Fruit fly (Drosophila melanogaster) whole organism, pupa: Measurements from ENCODE around the gene CG10589.

Source experiments
- CG10348 ChIP-seq: fragments of 200-800 bp; sonication (Bioruptor generic); IDR thresholded peaks from 2 replicates; pipeline ENCODE4 v1.3.6; 2022; ENCODE audit warnings: missing biosample characterization, missing genetic modification characterization
- CG12605 ChIP-seq: fragments of 200-800 bp; sonication (Bioruptor generic); IDR thresholded peaks from 2 replicates; pipeline ENCODE4 v1.3.6; 2022; ENCODE audit warnings: missing biosample characterization, missing genetic modification characterization
- CG13204 ChIP-seq: fragments of 200-800 bp; sonication (Bioruptor generic); optimal IDR thresholded peaks from 2 replicates; lab custom pipeline; 2018; ENCODE audit warnings: missing biosample characterization, mild to moderate bottlenecking, missing genetic modification characterization, moderate library complexity
- CG14655 ChIP-seq: fragments of 200-800 bp; sonication (Bioruptor generic); optimal IDR thresholded peaks from 3 replicates; lab custom pipeline; 2017; ENCODE audit warnings: mild to moderate bottlenecking, missing biosample characterization, missing genetic modification reagents, missing genetic modification characterization
- CG15710 ChIP-seq: fragments of 200-800 bp; sonication (Bioruptor generic); optimal IDR thresholded peaks from 2 replicates; lab custom pipeline; 2018; ENCODE audit warnings: missing biosample characterization, mild to moderate bottlenecking, missing genetic modification characterization, moderate library complexity
- CG17806 ChIP-seq: fragments of 200-800 bp; sonication (Bioruptor generic); optimal IDR thresholded peaks from 2 replicates; lab custom pipeline; 2018; ENCODE audit warnings: missing biosample characterization, mild to moderate bottlenecking, missing genetic modification characterization, moderate library complexity
- CG32121 ChIP-seq: fragments of 200-800 bp; sonication (Bioruptor generic); IDR thresholded peaks from 2 replicates; pipeline ENCODE4 v1.3.6; 2022; ENCODE audit warnings: missing biosample characterization, missing genetic modification characterization
- CG34367 ChIP-seq: fragments of 200-800 bp; sonication (Bioruptor generic); optimal IDR thresholded peaks from 2 replicates; lab custom pipeline; 2018; ENCODE audit warnings: missing biosample characterization, mild to moderate bottlenecking, missing genetic modification characterization
- CG4496 ChIP-seq: fragments of 200-800 bp; sonication (Bioruptor generic); IDR thresholded peaks from 3 replicates; pipeline ENCODE4 v1.3.6; 2022; ENCODE audit warnings: missing biosample characterization, missing genetic modification characterization
- CG8159 ChIP-seq: fragments of 200-800 bp; sonication (Bioruptor generic); optimal IDR thresholded peaks from 3 replicates; lab custom pipeline; 2018; ENCODE audit warnings: missing biosample characterization, mild to moderate bottlenecking, missing genetic modification characterization, moderate library complexity
- CG8301 ChIP-seq: fragments of 200-800 bp; sonication (Bioruptor generic); optimal IDR thresholded peaks from 2 replicates; lab custom pipeline; 2018; ENCODE audit warnings: missing biosample characterization, mild to moderate bottlenecking, missing genetic modification characterization
- CG9948 ChIP-seq: fragments of 200-800 bp; sonication (Bioruptor generic); optimal IDR thresholded peaks from 2 replicates; lab custom pipeline; 2018; ENCODE audit warnings: missing biosample characterization, mild to moderate bottlenecking, missing genetic modification characterization, moderate library complexity
- D1 ChIP-seq: fragments of 200-800 bp; sonication (Bioruptor generic); optimal IDR thresholded peaks from 2 replicates; lab custom pipeline; 2018; ENCODE audit warnings: missing biosample characterization, mild to moderate bottlenecking, missing genetic modification characterization, moderate library complexity
- EcR ChIP-seq: fragments of 200-800 bp; sonication (Bioruptor generic); optimal IDR thresholded peaks from 3 replicates; lab custom pipeline; 2019; ENCODE audit warnings: missing biosample characterization, missing genetic modification characterization, mild to moderate bottlenecking, moderate library complexity, missing genetic modification reagents
- Ets98B ChIP-seq: fragments of 200-800 bp; sonication (Bioruptor generic); IDR thresholded peaks from 2 replicates; pipeline ENCODE4 v1.3.6; 2022; ENCODE audit warnings: missing biosample characterization, missing genetic modification characterization
- Pif1A ChIP-seq: fragments of 200-800 bp; sonication (Bioruptor generic); optimal IDR thresholded peaks from 3 replicates; lab custom pipeline; 2016; ENCODE audit warnings: missing biosample characterization, missing genetic modification characterization
- Pif1B ChIP-seq: fragments of 200-800 bp; sonication (Bioruptor generic); optimal IDR thresholded peaks from 3 replicates; lab custom pipeline; 2016; ENCODE audit warnings: missing biosample characterization, missing genetic modification characterization
- Snoo ChIP-seq: fragments of 200-800 bp; sonication (Bioruptor generic); optimal IDR thresholded peaks from 3 replicates; lab custom pipeline; 2017; ENCODE audit warnings: missing biosample characterization, mild to moderate bottlenecking, missing genetic modification characterization, inconsistent platforms
- fd96Ca ChIP-seq: fragments of 200-800 bp; sonication (Bioruptor generic); IDR thresholded peaks from 3 replicates; pipeline ENCODE4 v1.3.6; 2022; ENCODE audit warnings: missing biosample characterization, missing genetic modification characterization
- gl ChIP-seq: fragments of 200-800 bp; sonication (Bioruptor generic); optimal IDR thresholded peaks from 2 replicates; lab custom pipeline; 2018; ENCODE audit warnings: missing biosample characterization, mild to moderate bottlenecking, missing genetic modification characterization
- rn ChIP-seq: fragments of 200-800 bp; sonication (Bioruptor generic); IDR thresholded peaks from 2 replicates; pipeline ENCODE4 v1.3.6; 2022; ENCODE audit warnings: missing biosample characterization, missing genetic modification characterization

CG10589 gene

dm6 chr3L:20931510-20931909, 3.9 kb downstream of the CG10589 start:
- TF ChIP-seq CG17806 (no peak), Pif1A (GFP tag; lab: Kevin White, UChicago) (peak; percentile 7)
- TF ChIP-seq, all 21 proteins: peak for 1

dm6 chr3L:20932556-20932955, 4.9 kb downstream of the CG10589 start:
- TF ChIP-seq CG15710 (tag; lab: Kevin White, UChicago) (no peak), CG8159 (tag; lab: Kevin White, UChicago) (no peak), CG13204 (GFP tag; lab: Kevin White, UChicago) (no peak), CG32121 (GFP tag; lab: Robert Waterston, UW) (no peak)

dm6 chr3L:20933706-20934105, 6.1 kb downstream of the CG10589 start:
- TF ChIP-seq Ets98B (GFP tag; lab: Robert Waterston, UW) = peak; percentile 63; the same call in 1 of the 2 replicates
- TF ChIP-seq CG14655 (GFP tag; lab: Kevin White, UChicago) = peak; percentile 28
- no peak for TF ChIP-seq CG32121 (GFP tag; lab: Robert Waterston, UW)
- no peak for TF ChIP-seq CG10348 (GFP tag; lab: Robert Waterston, UW)
- peak; percentile 41 for TF ChIP-seq CG17806
- peak; percentile 17 for TF ChIP-seq CG15710 (tag; lab: Kevin White, UChicago)
- TF ChIP-seq rn = no peak
- TF ChIP-seq CG9948 = no peak
- peak; percentile 10 for TF ChIP-seq CG8301 (tag; lab: Kevin White, UChicago)
- no peak; the same call in 1 of the 2 replicates for TF ChIP-seq CG12605
- TF ChIP-seq Pif1B = peak; percentile 56
- TF ChIP-seq fd96Ca (GFP tag; lab: Robert Waterston, UW) = peak; percentile 61
- TF ChIP-seq D1 (tag; lab: Kevin White, UChicago) = no peak
- peak; percentile 12 for TF ChIP-seq gl (tag; lab: Kevin White, UChicago)
- TF ChIP-seq Pif1A (GFP tag; lab: Kevin White, UChicago) = peak; percentile 54
- peak; percentile 27 for TF ChIP-seq CG34367
- no peak for TF ChIP-seq EcR (GFP tag; lab: Kevin White, UChicago)
- peak; percentile 20 for TF ChIP-seq Snoo
- peak; percentile 68; the same call in 2 of the 3 replicates for TF ChIP-seq CG4496 (GFP tag; lab: Robert Waterston, UW)
- TF ChIP-seq CG8159 (tag; lab: Kevin White, UChicago) = peak; percentile 10
- peak; percentile 45 for TF ChIP-seq CG13204 (GFP tag; lab: Kevin White, UChicago)

- no peak for TF ChIP-seq Pif1A (GFP tag; lab: Kevin White, UChicago)
- no peak for TF ChIP-seq CG17806
- no peak for TF ChIP-seq CG12605
- TF ChIP-seq rn = no peak
- no peak for TF ChIP-seq CG32121 (GFP tag; lab: Robert Waterston, UW)
- TF ChIP-seq Ets98B (GFP tag; lab: Robert Waterston, UW) = no peak
- no peak for TF ChIP-seq CG4496 (GFP tag; lab: Robert Waterston, UW)
- no peak for TF ChIP-seq gl (tag; lab: Kevin White, UChicago)
- no peak for TF ChIP-seq CG8301 (tag; lab: Kevin White, UChicago)
Observed at dm6 chr3L:20942076-20942475, 14.4 kb downstream of the CG10589 start.

dm6 chr3L:20944180-20944579, 16.6 kb downstream of the CG10589 start:
- peak; percentile 21 for TF ChIP-seq gl (tag; lab: Kevin White, UChicago)
- TF ChIP-seq CG12605 = no peak
- no peak for TF ChIP-seq fd96Ca (GFP tag; lab: Robert Waterston, UW)
- TF ChIP-seq CG17806 = no peak
- TF ChIP-seq EcR (GFP tag; lab: Kevin White, UChicago) = peak; percentile 8
- TF ChIP-seq Pif1A (GFP tag; lab: Kevin White, UChicago) = no peak
- no peak for TF ChIP-seq rn
- no peak for TF ChIP-seq CG10348 (GFP tag; lab: Robert Waterston, UW)
- no peak for TF ChIP-seq CG14655 (GFP tag; lab: Kevin White, UChicago)
- TF ChIP-seq CG8159 (tag; lab: Kevin White, UChicago) = peak; percentile 0
- TF ChIP-seq CG32121 (GFP tag; lab: Robert Waterston, UW) = no peak
- no peak for TF ChIP-seq Snoo
- no peak for TF ChIP-seq D1 (tag; lab: Kevin White, UChicago)
- no peak for TF ChIP-seq CG13204 (GFP tag; lab: Kevin White, UChicago)
- TF ChIP-seq CG4496 (GFP tag; lab: Robert Waterston, UW) = 0 out of 3 replicates have a peak, but pooled peaks have one; percentile 25
- TF ChIP-seq CG9948 = no peak
- no peak for TF ChIP-seq Ets98B (GFP tag; lab: Robert Waterston, UW)
- no peak for TF ChIP-seq CG34367
- no peak for TF ChIP-seq Pif1B
- TF ChIP-seq CG15710 (tag; lab: Kevin White, UChicago) = no peak

dm6 chr3L:20946054-20946453, 18.4 kb downstream of the CG10589 start:
- TF ChIP-seq CG32121 (GFP tag; lab: Robert Waterston, UW) (no peak), CG8159 (tag; lab: Kevin White, UChicago) (no peak), gl (tag; lab: Kevin White, UChicago) (no peak), D1 (tag; lab: Kevin White, UChicago) (no peak), CG4496 (GFP tag; lab: Robert Waterston, UW) (no peak), CG17806 (no peak), Snoo (no peak), CG14655 (GFP tag; lab: Kevin White, UChicago) (no peak), Pif1B (no peak), rn (no peak), CG15710 (tag; lab: Kevin White, UChicago) (no peak), CG9948 (no peak), CG10348 (GFP tag; lab: Robert Waterston, UW) (no peak), CG12605 (no peak), Pif1A (GFP tag; lab: Kevin White, UChicago) (no peak), CG34367 (no peak), CG8301 (tag; lab: Kevin White, UChicago) (no peak), CG13204 (GFP tag; lab: Kevin White, UChicago) (no peak), Ets98B (GFP tag; lab: Robert Waterston, UW) (no peak), EcR (GFP tag; lab: Kevin White, UChicago) (no peak)
